Fruit fly (Drosophila melanogaster) whole organism, embryonic: ENCODE results near the gene CG32816.
A peak's percentile ranks its signal among the peaks of the same experiment; 100 is the strongest.

Source experiments
- ATbp ChIP-seq: fragments of 200-800 bp; sonication (Bioruptor generic); optimal IDR thresholded peaks from 2 replicates; lab custom pipeline; 2017; ENCODE audit warnings: missing biosample characterization, mild to moderate bottlenecking, missing genetic modification characterization, missing genetic modification reagents
- Ada2b ChIP-seq: fragments of 200-800 bp; sonication (Bioruptor generic); IDR thresholded peaks from 2 replicates; pipeline ENCODE4 v1.3.6; 2022; ENCODE audit warnings: missing biosample characterization, missing genetic modification characterization
- Adf1 ChIP-seq: fragments of 200-800 bp; sonication (Bioruptor generic); IDR thresholded peaks from 2 replicates; pipeline ENCODE4 v1.3.6; 2022; ENCODE audit warnings: missing biosample characterization, missing genetic modification characterization
- Aef1 ChIP-seq: fragments of 200-800 bp; sonication (Bioruptor generic); IDR thresholded peaks from 3 replicates; pipeline ENCODE4 v1.3.6; 2022; ENCODE audit warnings: missing biosample characterization, missing genetic modification characterization
- Bteb2 ChIP-seq: fragments of 200-800 bp; sonication (Bioruptor generic); optimal IDR thresholded peaks from 2 replicates; lab custom pipeline; 2016; ENCODE audit warnings: missing biosample characterization, missing genetic modification characterization
- CG10267 ChIP-seq: fragments of 200-800 bp; sonication (Bioruptor generic); optimal IDR thresholded peaks from 2 replicates; lab custom pipeline; 2018; ENCODE audit warnings: missing biosample characterization, mild to moderate bottlenecking, missing genetic modification characterization, moderate library complexity
- CG13775 ChIP-seq: fragments of 200-800 bp; sonication (Bioruptor generic); optimal IDR thresholded peaks from 3 replicates; lab custom pipeline; 2017; ENCODE audit warnings: missing biosample characterization, mild to moderate bottlenecking, missing genetic modification characterization
- CG15269 ChIP-seq: fragments of 200-800 bp; sonication (Bioruptor generic); optimal IDR thresholded peaks from 2 replicates; lab custom pipeline; 2018; ENCODE audit warnings: missing biosample characterization, mild to moderate bottlenecking, missing genetic modification characterization, moderate library complexity
- CG15601 ChIP-seq: fragments of 200-800 bp; sonication (Bioruptor generic); optimal IDR thresholded peaks from 3 replicates; lab custom pipeline; 2019; ENCODE audit warnings: missing biosample characterization, mild to moderate bottlenecking, missing genetic modification characterization, moderate library complexity
- CG1602 ChIP-seq: fragments of 200-800 bp; sonication (Bioruptor generic); optimal IDR thresholded peaks from 3 replicates; lab custom pipeline; 2016; ENCODE audit warnings: missing biosample characterization, missing genetic modification characterization
- CG2875 ChIP-seq: fragments of 200-800 bp; sonication (Bioruptor generic); optimal IDR thresholded peaks from 2 replicates; lab custom pipeline; 2017; ENCODE audit warnings: missing biosample characterization, mild to moderate bottlenecking, missing genetic modification characterization, missing genetic modification reagents
- CG33213 ChIP-seq: fragments of 200-800 bp; sonication (Bioruptor generic); optimal IDR thresholded peaks from 3 replicates; lab custom pipeline; 2016; ENCODE audit warnings: missing biosample characterization, missing genetic modification characterization
- CG3407 ChIP-seq: fragments of 200-800 bp; sonication (Bioruptor generic); optimal IDR thresholded peaks from 2 replicates; lab custom pipeline; 2018; ENCODE audit warnings: missing biosample characterization, mild to moderate bottlenecking, missing genetic modification characterization
- CG4328 ChIP-seq: fragments of 200-800 bp; sonication (Bioruptor generic); optimal IDR thresholded peaks from 3 replicates; lab custom pipeline; 2017; ENCODE audit warnings: missing biosample characterization, missing genetic modification reagents, missing genetic modification characterization
- CG4360 ChIP-seq: fragments of 200-800 bp; sonication (Bioruptor generic); IDR thresholded peaks from 2 replicates; pipeline ENCODE4 v1.3.6; 2022; ENCODE audit warnings: missing biosample characterization, missing genetic modification characterization
- CG4730 ChIP-seq: fragments of 200-800 bp; sonication (Bioruptor generic); IDR thresholded peaks from 2 replicates; pipeline ENCODE4 v1.3.6; 2022; ENCODE audit warnings: missing biosample characterization, missing genetic modification characterization
- CG7786 ChIP-seq: fragments of 200-800 bp; sonication (Bioruptor generic); optimal IDR thresholded peaks from 2 replicates; lab custom pipeline; 2016; ENCODE audit warnings: missing biosample characterization, missing genetic modification characterization
- CG8281 ChIP-seq: fragments of 200-800 bp; sonication (Bioruptor generic); optimal IDR thresholded peaks from 2 replicates; lab custom pipeline; 2018; ENCODE audit warnings: missing biosample characterization, mild to moderate bottlenecking, missing genetic modification characterization, moderate library complexity
- Camta ChIP-seq: fragments of 200-800 bp; sonication (Bioruptor generic); optimal IDR thresholded peaks from 2 replicates; lab custom pipeline; 2016; ENCODE audit warnings: missing biosample characterization, missing genetic modification characterization
- D19B ChIP-seq: fragments of 200-800 bp; sonication (Bioruptor generic); optimal IDR thresholded peaks from 2 replicates; lab custom pipeline; 2017; ENCODE audit warnings: missing biosample characterization, mild to moderate bottlenecking, missing genetic modification characterization
- Dip2 ChIP-seq: fragments of 200-800 bp; sonication (Bioruptor generic); IDR thresholded peaks from 2 replicates; pipeline ENCODE4 v1.3.6; 2022; ENCODE audit warnings: missing biosample characterization, missing genetic modification characterization
- Doc3 ChIP-seq: fragments of 200-800 bp; sonication (Bioruptor generic); IDR thresholded peaks from 3 replicates; pipeline ENCODE4 v1.3.6; 2022; ENCODE audit warnings: missing biosample characterization, missing genetic modification characterization; ENCODE audit not compliant: partially characterized antibody
- E2f2 ChIP-seq: fragments of 200-800 bp; sonication (Bioruptor generic); IDR thresholded peaks from 2 replicates; pipeline ENCODE4 v1.3.6; 2022; ENCODE audit warnings: missing biosample characterization, missing genetic modification characterization
- GATAe ChIP-seq: fragments of 200-800 bp; sonication (Bioruptor generic); conservative IDR thresholded peaks from 2 replicates; pipeline ENCODE4 v1.3.6; 2022; ENCODE audit warnings: missing biosample characterization, missing genetic modification characterization
- HLH54F ChIP-seq: fragments of 200-800 bp; sonication (Bioruptor generic); optimal IDR thresholded peaks from 3 replicates; lab custom pipeline; 2016; ENCODE audit warnings: missing biosample characterization, missing genetic modification characterization
- Hr39 ChIP-seq: fragments of >200 bp; optimal IDR thresholded peaks from 2 replicates; lab custom pipeline; 2017
- MBD-R2 ChIP-seq: fragments of 200-800 bp; sonication (Bioruptor generic); IDR thresholded peaks from 2 replicates; pipeline ENCODE4 v1.3.6; 2022; ENCODE audit warnings: missing biosample characterization, missing genetic modification characterization
- Nf-YA ChIP-seq: fragments of 200-800 bp; sonication (Bioruptor generic); IDR thresholded peaks from 2 replicates; pipeline ENCODE4 v1.3.6; 2022; ENCODE audit warnings: missing biosample characterization, missing genetic modification characterization
- Nf-YC ChIP-seq: fragments of 200-800 bp; optimal IDR thresholded peaks from 3 replicates; lab custom pipeline; 2019; ENCODE audit warnings: missing biosample characterization, mild to moderate bottlenecking, missing genetic modification characterization, moderate library complexity
- Pdp1 ChIP-seq, 2 experiments: fragments of 200-800 bp; sonication (Bioruptor generic); optimal IDR thresholded peaks; 3 replicates each; lab custom pipeline; 2016; ENCODE audit warnings: missing biosample characterization in 2 of 2, missing genetic modification characterization in 2 of 2, mild to moderate bottlenecking in 1 of 2, moderate library complexity in 1 of 2
- ase ChIP-seq: fragments of 200-800 bp; sonication (Bioruptor generic); IDR thresholded peaks from 3 replicates; pipeline ENCODE4 v1.3.6; 2022; ENCODE audit warnings: missing biosample characterization, missing genetic modification characterization
- cg ChIP-seq: fragments of 200-800 bp; sonication (Bioruptor generic); optimal IDR thresholded peaks from 3 replicates; lab custom pipeline; 2019; ENCODE audit warnings: missing biosample characterization, mild to moderate bottlenecking, missing genetic modification characterization, moderate library complexity
- chm ChIP-seq: fragments of 200-800 bp; sonication (Bioruptor generic); IDR thresholded peaks from 2 replicates; pipeline ENCODE4 v1.3.6; 2022; ENCODE audit warnings: missing biosample characterization, missing genetic modification characterization
- crc ChIP-seq: fragments of 200-800 bp; sonication (Bioruptor generic); optimal IDR thresholded peaks from 2 replicates; lab custom pipeline; 2016; ENCODE audit warnings: missing biosample characterization, missing genetic modification characterization
- exex ChIP-seq: fragments of 200-800 bp; sonication (Bioruptor generic); optimal IDR thresholded peaks from 4 replicates; lab custom pipeline; 2018; ENCODE audit warnings: missing biosample characterization, mild to moderate bottlenecking, missing genetic modification characterization, moderate library complexity
- gce ChIP-seq: fragments of 200-800 bp; sonication (Bioruptor generic); IDR thresholded peaks from 3 replicates; pipeline ENCODE4 v1.3.6; 2022; ENCODE audit warnings: missing biosample characterization, missing genetic modification characterization
- gcm2 ChIP-seq: fragments of 200-800 bp; sonication (Bioruptor generic); optimal IDR thresholded peaks from 2 replicates; lab custom pipeline; 2016; ENCODE audit warnings: missing biosample characterization, missing genetic modification characterization
- grau ChIP-seq: fragments of 200-800 bp; optimal IDR thresholded peaks from 3 replicates; lab custom pipeline; 2019; ENCODE audit warnings: missing biosample characterization, mild to moderate bottlenecking, missing genetic modification characterization, moderate library complexity
- her ChIP-seq: fragments of 200-800 bp; sonication (Bioruptor generic); optimal IDR thresholded peaks from 2 replicates; lab custom pipeline; 2016; ENCODE audit warnings: missing biosample characterization, missing genetic modification characterization
- jing ChIP-seq: fragments of 200-800 bp; sonication (Bioruptor generic); optimal IDR thresholded peaks from 2 replicates; lab custom pipeline; 2018; ENCODE audit warnings: missing biosample characterization, mild to moderate bottlenecking, missing genetic modification characterization
- klu ChIP-seq: fragments of 200-800 bp; sonication (Bioruptor generic); IDR thresholded peaks from 2 replicates; pipeline ENCODE4 v1.3.6; 2022; ENCODE audit warnings: missing biosample characterization, missing genetic modification characterization
- kni ChIP-seq: fragments of 200-800 bp; sonication (Bioruptor generic); optimal IDR thresholded peaks from 3 replicates; lab custom pipeline; 2017; ENCODE audit warnings: mild to moderate bottlenecking, missing biosample characterization, missing genetic modification reagents, missing genetic modification characterization
- lola ChIP-seq, 3 experiments: fragments of >200 bp in 2 of 3; fragments of 200-800 bp in 1 of 3; sonication (Bioruptor generic) in 1 of 3; optimal IDR thresholded peaks; 2 replicates each; lab custom pipeline; 2017 to 2019; ENCODE audit warnings: missing biosample characterization in 3 of 3, missing genetic modification characterization in 3 of 3, mild to moderate bottlenecking in 1 of 3, moderate library complexity in 1 of 3
- nerfin-1 ChIP-seq: fragments of 200-800 bp; sonication (Bioruptor generic); optimal IDR thresholded peaks from 3 replicates; lab custom pipeline; 2019; ENCODE audit warnings: missing biosample characterization, mild to moderate bottlenecking, missing genetic modification characterization, moderate library complexity
- p53 ChIP-seq: fragments of 200-800 bp; sonication (Bioruptor generic); optimal IDR thresholded peaks from 2 replicates; lab custom pipeline; 2016; ENCODE audit warnings: missing biosample characterization, missing genetic modification characterization
- pan ChIP-seq, 4 experiments: fragments of >200 bp in 3 of 4; fragments of 200-800 bp in 1 of 4; sonication (Bioruptor generic) in 1 of 4; optimal IDR thresholded peaks in 3 of 4; IDR thresholded peaks in 1 of 4; 2 replicates each; pipeline versions ENCODE4 v1.3.6 to Lab custom; 2017 to 2022; ENCODE audit warnings: missing biosample characterization in 2 of 4, missing genetic modification characterization in 2 of 4, mixed read lengths in 1 of 4
- seq ChIP-seq: fragments of 200-800 bp; sonication (Bioruptor generic); IDR thresholded peaks from 2 replicates; pipeline ENCODE4 v1.3.6; 2022; ENCODE audit warnings: missing biosample characterization, missing genetic modification characterization
- sisA ChIP-seq: fragments of 200-800 bp; sonication (Bioruptor generic); IDR thresholded peaks from 2 replicates; pipeline ENCODE4 v1.3.6; 2022; ENCODE audit warnings: missing biosample characterization, missing genetic modification characterization
- stc ChIP-seq: fragments of 200-800 bp; sonication (Bioruptor generic); IDR thresholded peaks from 2 replicates; pipeline ENCODE4 v1.3.6; 2022; ENCODE audit warnings: missing biosample characterization, missing genetic modification characterization
- wdn ChIP-seq: fragments of 200-800 bp; sonication (Bioruptor generic); IDR thresholded peaks from 2 replicates; pipeline ENCODE4 v1.3.6; 2022; ENCODE audit warnings: missing biosample characterization, missing genetic modification characterization
- wor ChIP-seq: fragments of 200-800 bp; sonication (Bioruptor generic); IDR thresholded peaks from 2 replicates; pipeline ENCODE4 v1.3.6; 2022; ENCODE audit warnings: missing biosample characterization, missing genetic modification characterization

Gene CG32816

DNA sequence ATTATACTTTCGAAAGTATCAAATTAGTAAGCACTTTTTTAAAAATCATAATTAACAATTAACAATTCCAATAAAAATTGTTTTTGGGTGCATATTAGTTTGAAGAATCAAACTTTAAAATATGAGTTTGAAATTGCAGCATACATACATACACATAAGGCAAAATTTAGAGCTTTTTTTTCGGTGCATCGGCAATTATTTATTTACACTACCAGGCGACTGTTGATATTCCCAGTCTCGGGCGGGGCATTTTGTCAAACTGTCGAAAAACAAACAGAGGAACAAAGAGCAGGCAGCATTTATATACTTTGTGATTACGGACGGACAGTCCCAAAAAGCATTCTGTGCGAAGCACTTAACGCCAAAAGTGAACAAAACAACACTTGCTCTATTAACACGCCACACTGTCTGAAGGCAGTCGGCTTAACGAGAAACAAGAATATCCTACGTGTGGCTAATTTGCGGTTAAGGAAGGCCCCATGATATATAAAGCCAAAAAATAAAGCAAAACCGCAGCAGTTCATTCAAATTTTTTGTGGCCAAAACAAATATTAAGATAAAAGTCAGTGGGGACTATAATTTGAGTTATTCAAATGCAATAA is 108.4 kb downstream of the CG32816 start (continued):
- TF ChIP-seq CG10267 (no peak), gce (GFP tag; lab: Robert Waterston, UW) (no peak), nerfin-1 (no peak), CG8281 (tag; lab: Kevin White, UChicago) (peak; percentile 40), lola (GFP tag; optimal IDR thresholded peaks at IDR 0.05; lab: Kevin White, UChicago) (peak in 1 of 3 experiments; percentile 8), Bteb2 (GFP tag; lab: Kevin White, UChicago) (no peak), cg (GFP tag; lab: Kevin White, UChicago) (no peak), E2f2 (GFP tag; lab: Robert Waterston, UW) (no peak), Ada2b (no peak), CG7786 (GFP tag; lab: Kevin White, UChicago) (no peak), CG1602 (no peak), ase (peak; percentile 32; the same call in 1 of the 3 replicates), sisA (no peak), seq (GFP tag; lab: Robert Waterston, UW) (no peak), ATbp (GFP tag; lab: Kevin White, UChicago) (peak; percentile 60), CG4328 (GFP tag; lab: Kevin White, UChicago) (no peak), wdn (GFP tag; lab: Robert Waterston, UW) (no peak), wor (GFP tag; lab: Robert Waterston, UW) (no peak), Adf1 (GFP tag; lab: Robert Waterston, UW) (no peak), gcm2 (no peak), HLH54F (no peak), D19B (no peak), CG13775 (no peak), Aef1 (no peak), pan (optimal IDR thresholded peaks at IDR 0.05; lab: Kevin White, UChicago) (no peak), pan (GFP tag; optimal IDR thresholded peaks at IDR 0.05 in 1 of 2, IDR thresholded peaks at IDR 0.05 in 1 of 2) (peak in 1 of 2 experiments; percentile 39), CG15601 (peak; percentile 7), CG4360 (GFP tag; lab: Robert Waterston, UW) (no peak), kni (GFP tag; lab: Kevin White, UChicago) (no peak), chm (GFP tag; lab: Robert Waterston, UW) (no peak), CG3407 (GFP tag; lab: Kevin White, UChicago) (peak; percentile 28), her (GFP tag; lab: Kevin White, UChicago) (no peak), Hr39 (no peak), exex (no peak), Dip2 (no peak), GATAe (GFP tag; lab: Robert Waterston, UW) (no peak), jing (GFP tag; lab: Kevin White, UChicago) (no peak), crc (GFP tag; lab: Kevin White, UChicago) (no peak), Nf-YA (GFP tag; lab: Robert Waterston, UW) (no peak), Nf-YC (tag; lab: Kevin White, UChicago) (no peak), Pdp1 (GFP tag; optimal IDR thresholded peaks at IDR 0.05; lab: Kevin White, UChicago) (no peak), p53 (GFP tag; lab: Kevin White, UChicago) (no peak), Camta (GFP tag; lab: Kevin White, UChicago) (no peak), grau (tag; lab: Kevin White, UChicago) (no peak), klu (GFP tag; lab: Robert Waterston, UW) (no peak), Doc3 (GFP tag; lab: Robert Waterston, UW) (no peak), MBD-R2 (GFP tag; lab: Robert Waterston, UW) (no peak), CG15269 (tag; lab: Kevin White, UChicago) (no peak), CG2875 (GFP tag; lab: Kevin White, UChicago) (peak; percentile 39), stc (GFP tag; lab: Robert Waterston, UW) (no peak), CG4730 (GFP tag; lab: Robert Waterston, UW) (no peak), CG33213 (GFP tag; lab: Kevin White, UChicago) (no peak)
